Fruit fly (Drosophila melanogaster) whole organism, wandering third instar larva: Measurements from ENCODE around the gene XNP.

ENCODE experiments used
- Dif ChIP-seq: fragments of 200-275, 200-300 bp; sonication (Bioruptor generic); optimal IDR thresholded peaks from 2 replicates; lab custom pipeline; 2018; ENCODE audit warnings: missing biosample characterization, missing genetic modification characterization; ENCODE audit not compliant: partially characterized antibody
- Myc ChIP-seq: fragments of >200 bp; optimal IDR thresholded peaks from 2 replicates; lab custom pipeline; 2017
- h ChIP-seq: fragments of 200-800 bp; sonication (Bioruptor generic); optimal IDR thresholded peaks from 3 replicates; lab custom pipeline; 2016; ENCODE audit warnings: missing biosample characterization, mild to moderate bottlenecking, missing genetic modification characterization

DNA sequence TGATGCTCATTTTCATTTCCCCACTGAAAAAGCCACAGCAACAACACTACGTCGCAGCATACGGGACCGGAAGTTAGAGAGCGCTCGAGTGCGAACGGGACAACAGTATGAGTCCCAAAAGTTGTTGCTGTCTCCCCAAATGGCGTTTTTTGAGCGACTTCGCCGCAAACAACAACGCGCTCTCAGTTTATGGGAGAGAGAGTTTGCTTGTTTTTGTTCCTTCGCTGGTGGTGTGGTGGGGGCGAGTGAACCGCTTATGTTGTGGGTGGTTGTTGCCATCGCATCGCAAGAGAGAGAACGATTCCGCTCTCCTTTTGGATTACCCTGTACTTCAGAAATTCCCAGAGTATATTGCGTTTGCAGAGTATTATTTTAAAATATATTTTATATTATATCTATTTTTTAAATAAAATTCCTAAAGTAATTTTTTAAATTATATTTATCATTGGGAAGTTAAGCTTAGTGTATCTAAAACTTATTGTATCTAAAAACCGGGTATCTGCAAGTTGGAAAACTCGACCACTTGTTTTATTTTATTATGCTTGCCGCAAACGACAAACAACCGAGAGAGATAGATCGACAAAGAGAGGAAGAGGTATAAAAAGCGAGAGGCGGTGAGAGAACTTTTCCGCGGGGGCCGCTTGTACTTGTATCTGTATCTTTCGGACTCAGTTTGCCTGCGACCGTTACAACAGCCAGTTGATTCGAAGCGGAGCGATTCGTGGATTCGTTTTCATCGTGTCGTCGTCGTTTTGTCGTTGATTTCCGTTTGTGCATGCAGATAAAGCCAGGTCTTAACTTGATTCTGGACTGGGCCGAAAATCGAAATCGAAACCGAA is 33.0 kb upstream of the XNP start, which contains the start of gene msi:
- TF ChIP-seq Dif = peak; percentile 84
- peak; percentile 91 for TF ChIP-seq h (GFP tag; lab: Kevin White, UChicago)
- no peak for TF ChIP-seq Myc (lab: Kevin White, UChicago)
